Fruit fly (Drosophila melanogaster) whole organism, wandering third instar larva: ENCODE results near the gene CG13627.

Experiments
- Myc ChIP-seq: fragments of >200 bp; optimal IDR thresholded peaks from 2 replicates; lab custom pipeline; 2017
- OdsH ChIP-seq: fragments of 200-800 bp; sonication (Bioruptor generic); optimal IDR thresholded peaks from 2 replicates; lab custom pipeline; 2016; ENCODE audit warnings: missing biosample characterization, mild to moderate bottlenecking, missing genetic modification characterization
- fru ChIP-seq: fragments of 200-800 bp; sonication (Bioruptor generic); optimal IDR thresholded peaks from 3 replicates; lab custom pipeline; 2016; ENCODE audit warnings: missing biosample characterization, mild to moderate bottlenecking, missing genetic modification characterization
- usp ChIP-seq: fragments of >200 bp; optimal IDR thresholded peaks from 2 replicates; lab custom pipeline; 2017; ENCODE audit warnings: missing biosample characterization, missing genetic modification characterization

- TF ChIP-seq fru (GFP tag; lab: Kevin White, UChicago) (no peak), usp (GFP tag; lab: Kevin White, UChicago) (no peak), Myc (lab: Kevin White, UChicago) (no peak), OdsH (GFP tag; lab: Kevin White, UChicago) (no peak)
Measured at dm6 chr3R:24699309-24699708, 13.3 kb upstream of the CG13627 start.
